Worm (Caenorhabditis elegans): ENCODE data around the gene nhr-8.

DNA sequence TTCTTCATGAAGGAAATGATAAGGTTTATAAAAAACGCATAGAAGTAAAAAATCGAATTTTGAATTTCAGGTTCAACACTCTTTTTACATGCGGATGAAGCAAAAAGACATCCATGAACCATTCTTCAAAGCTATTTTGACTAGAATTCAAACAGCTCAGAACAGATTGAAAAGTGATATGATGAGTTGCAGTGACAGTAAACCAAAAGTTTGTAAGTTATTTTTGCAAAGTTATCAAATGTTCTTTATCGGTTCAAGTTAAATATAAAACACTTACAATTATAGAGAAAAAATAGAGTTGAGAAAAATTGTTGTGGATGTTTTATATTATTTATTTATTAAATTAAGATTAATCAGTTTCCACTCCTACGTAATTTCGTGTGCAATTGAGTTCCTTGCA is 18.3 kb upstream of the nhr-8 start:
- no peak for TF ChIP-seq ztf-29 (GFP tag; IDR thresholded peaks at IDR 0.05)
- no peak for TF ChIP-seq ref-1 (GFP tag; conservative IDR thresholded peaks at IDR 0.05)
- no peak for TF ChIP-seq klf-2 (GFP tag; conservative IDR thresholded peaks at IDR 0.05)
- no peak for TF ChIP-seq med-1 (GFP tag; optimal IDR thresholded peaks at IDR 0.05; ENCODE audit: insufficient read depth)
- TF ChIP-seq cog-1 (tag; optimal IDR thresholded peaks at IDR 0.05): no peak
- no peak for TF ChIP-seq flt-1 (GFP tag; IDR thresholded peaks at IDR 0.05)
- no peak for TF ChIP-seq tab-1 (GFP tag; IDR thresholded peaks at IDR 0.05)

Measured in whole organism, midembryonic.